Worm (Caenorhabditis elegans) whole organism, young adult: Measurements from ENCODE around the gene glb-12.

Source experiments
- ama-1 ChIP-seq, 3 experiments: fragments of 150-350 bp in 1 of 3; sonication (generic microtip) in 2 of 3; optimal IDR thresholded peaks; 2 replicates each; lab custom pipeline; 2014 to 2018; ENCODE audit warnings: missing biosample characterization in 2 of 3, missing genetic modification characterization in 2 of 3, missing genetic modification reagents in 2 of 3
- attf-6 ChIP-seq: fragments of 200-800 bp; sonication (Bioruptor generic); IDR thresholded peaks from 2 replicates; pipeline ENCODE4 v1.3.6; 2022; ENCODE audit warnings: missing genetic modification reagents, missing genetic modification characterization, missing compliant biosample characterization
- dpl-1 ChIP-seq: fragments of 150-350 bp; optimal IDR thresholded peaks from 2 replicates; lab custom pipeline; 2014; ENCODE audit warnings: missing biosample characterization, missing genetic modification reagents, missing genetic modification characterization
- egl-44 ChIP-seq: fragments of 200-800 bp; sonication (Bioruptor generic); IDR thresholded peaks from 2 replicates; pipeline ENCODE4 v1.3.6; 2022; ENCODE audit warnings: missing genetic modification reagents, missing genetic modification characterization, missing compliant biosample characterization
- ekl-4 ChIP-seq: fragments of 200-800 bp; sonication (Bioruptor generic); IDR thresholded peaks from 2 replicates; pipeline ENCODE4 v1.3.6; 2022; ENCODE audit warnings: missing genetic modification reagents, missing genetic modification characterization, missing compliant biosample characterization
- lsl-1 ChIP-seq: fragments of 200-800 bp; sonication (Bioruptor generic); optimal IDR thresholded peaks from 2 replicates; lab custom pipeline; 2018; ENCODE audit warnings: mild to moderate bottlenecking, missing genetic modification characterization, moderate library complexity, missing compliant biosample characterization
- mxl-1 ChIP-seq: sonication (generic microtip); optimal IDR thresholded peaks from 2 replicates; lab custom pipeline; 2016; ENCODE audit warnings: missing genetic modification characterization, missing compliant biosample characterization
- nhr-27 ChIP-seq: fragments of 200-800 bp; sonication (Bioruptor generic); optimal IDR thresholded peaks from 2 replicates; lab custom pipeline; 2018; ENCODE audit warnings: mild to moderate bottlenecking, missing genetic modification characterization, moderate library complexity, missing compliant biosample characterization
- sea-2 ChIP-seq: fragments of 200-800 bp; sonication (Bioruptor generic); IDR thresholded peaks from 2 replicates; pipeline ENCODE4 v1.3.6; 2022; ENCODE audit warnings: missing genetic modification characterization, missing compliant biosample characterization

ce11 chrII:10717124-10717523 lies 14.3 kb downstream of the glb-12 start, which contains the start of gene C09G5.13:
- TF ChIP-seq dpl-1 (GFP tag; lab: Kevin White, UChicago): no peak
- TF ChIP-seq lsl-1 (GFP tag; lab: Kevin White, UChicago): no peak
- no peak for TF ChIP-seq ama-1 (optimal IDR thresholded peaks at IDR 0.05; lab: Kevin White, UChicago)
- TF ChIP-seq ama-1 (GFP tag; optimal IDR thresholded peaks at IDR 0.05; lab: Kevin White, UChicago): no peak
- no peak for TF ChIP-seq sea-2 (GFP tag; lab: Robert Waterston, UW)
- no peak for TF ChIP-seq mxl-1 (tag; lab: Kevin White, UChicago)
- TF ChIP-seq ekl-4 (GFP tag; lab: Robert Waterston, UW): no peak
- no peak for TF ChIP-seq attf-6 (GFP tag; lab: Robert Waterston, UW)
- TF ChIP-seq egl-44 (GFP tag; lab: Robert Waterston, UW): no peak
- no peak for TF ChIP-seq nhr-27 (tag; lab: Kevin White, UChicago)
